Worm (Caenorhabditis elegans) whole organism, L1 larva: ENCODE data around the gene col-96.

Experiments
- C04F5.9 ChIP-seq: sonication (generic microtip); optimal IDR thresholded peaks from 2 replicates; lab custom pipeline; 2016; ENCODE audit warnings: missing genetic modification characterization, missing compliant biosample characterization
- F16B12.6 ChIP-seq: fragments of 150-350 bp; optimal IDR thresholded peaks from 2 replicates; lab custom pipeline; 2014; ENCODE audit warnings: missing biosample characterization, missing genetic modification characterization
- Y116A8C.19 ChIP-seq: sonication (generic microtip); optimal IDR thresholded peaks from 2 replicates; lab custom pipeline; 2016; ENCODE audit warnings: missing compliant biosample characterization, missing genetic modification characterization, borderline replicate concordance
- aly-2 ChIP-seq: fragments of 150-350 bp; optimal IDR thresholded peaks from 2 replicates; lab custom pipeline; 2014; ENCODE audit warnings: missing biosample characterization, missing genetic modification characterization
- ama-1 ChIP-seq: fragments of 150-350 bp; optimal IDR thresholded peaks from 2 replicates; lab custom pipeline; 2014
- ceh-63 ChIP-seq: fragments of 200-800 bp; sonication (Bioruptor generic); optimal IDR thresholded peaks from 2 replicates; lab custom pipeline; 2018; ENCODE audit warnings: mild to moderate bottlenecking, missing genetic modification characterization, missing compliant biosample characterization
- ceh-8 ChIP-seq: fragments of 200-800 bp; sonication (Bioruptor generic); optimal IDR thresholded peaks from 2 replicates; lab custom pipeline; 2018; ENCODE audit warnings: mild to moderate bottlenecking, missing genetic modification characterization, moderate library complexity, missing compliant biosample characterization
- ceh-82 ChIP-seq, 3 experiments: fragments of 150-350 bp in 1 of 3; sonication (generic microtip) in 2 of 3; optimal IDR thresholded peaks; 2 replicates each; lab custom pipeline; 2014 to 2017; ENCODE audit warnings: missing biosample characterization in 3 of 3, missing genetic modification characterization in 3 of 3
- ceh-88 ChIP-seq: fragments of 200-800 bp; sonication (Bioruptor generic); IDR thresholded peaks from 2 replicates; pipeline ENCODE4 v1.3.6; 2022; ENCODE audit warnings: missing genetic modification characterization, missing compliant biosample characterization
- ceh-90 ChIP-seq: sonication (generic microtip); optimal IDR thresholded peaks from 2 replicates; lab custom pipeline; 2016; ENCODE audit warnings: missing genetic modification characterization, missing compliant biosample characterization
- ces-1 ChIP-seq: fragments of 150-350 bp; optimal IDR thresholded peaks from 2 replicates; lab custom pipeline; 2014; ENCODE audit warnings: missing biosample characterization, missing genetic modification reagents, missing genetic modification characterization
- dsc-1 ChIP-seq: sonication (generic microtip); optimal IDR thresholded peaks from 2 replicates; lab custom pipeline; 2016; ENCODE audit warnings: mild to moderate bottlenecking, missing genetic modification characterization, missing compliant biosample characterization
- efl-1 ChIP-seq, 4 experiments: fragments of 150-350 bp; optimal IDR thresholded peaks in 3 of 4; peaks in 1 of 4; 1 replicate in 1 of 4; 2 replicates in 3 of 4; lab custom pipeline; 2014; ENCODE audit warnings: missing biosample characterization in 2 of 4, missing genetic modification characterization in 2 of 4, missing genetic modification reagents in 2 of 4
- efl-3 ChIP-seq: fragments of 200-800 bp; sonication (Bioruptor generic); optimal IDR thresholded peaks from 2 replicates; lab custom pipeline; 2018; ENCODE audit warnings: mild to moderate bottlenecking, missing genetic modification characterization, missing compliant biosample characterization
- egl-27 ChIP-seq, 2 experiments: fragments of 150-350 bp in 1 of 2; sonication (generic microtip); optimal IDR thresholded peaks; 3 replicates each; lab custom pipeline; 2017 to 2018; ENCODE audit warnings: missing biosample characterization in 2 of 2, missing genetic modification characterization in 2 of 2, missing genetic modification reagents in 2 of 2
- ets-5 ChIP-seq: fragments of 200-800 bp; sonication (Bioruptor generic); IDR thresholded peaks from 2 replicates; pipeline ENCODE4 v1.3.6; 2022; ENCODE audit warnings: missing genetic modification characterization, missing compliant biosample characterization
- fkh-4 ChIP-seq: sonication (generic microtip); optimal IDR thresholded peaks from 2 replicates; lab custom pipeline; 2016; ENCODE audit warnings: missing compliant biosample characterization, missing genetic modification characterization, borderline replicate concordance
- fkh-8 ChIP-seq: sonication (generic microtip); optimal IDR thresholded peaks from 2 replicates; lab custom pipeline; 2016; ENCODE audit warnings: mild to moderate bottlenecking, missing genetic modification characterization, missing compliant biosample characterization
- hlh-4 ChIP-seq: sonication (generic microtip); optimal IDR thresholded peaks from 2 replicates; lab custom pipeline; 2016; ENCODE audit warnings: mild to moderate bottlenecking, missing genetic modification characterization, missing compliant biosample characterization
- jun-1 ChIP-seq: fragments of 150-350 bp; optimal IDR thresholded peaks from 2 replicates; lab custom pipeline; 2014; ENCODE audit warnings: missing biosample characterization, missing genetic modification reagents, missing genetic modification characterization
- lin-15B ChIP-seq: fragments of 150-350 bp; sonication (generic microtip); optimal IDR thresholded peaks from 3 replicates; lab custom pipeline; 2014; ENCODE audit warnings: missing biosample characterization, missing genetic modification characterization
- lin-35 ChIP-seq, 2 experiments: fragments of 150-350 bp; optimal IDR thresholded peaks; 2 replicates each; lab custom pipeline; 2014; ENCODE audit warnings: missing biosample characterization in 2 of 2, missing genetic modification characterization in 2 of 2, missing genetic modification reagents in 2 of 2
- lir-3 ChIP-seq: sonication (generic microtip); optimal IDR thresholded peaks from 2 replicates; lab custom pipeline; 2016; ENCODE audit warnings: mild to moderate bottlenecking, missing genetic modification characterization, moderate library complexity, missing compliant biosample characterization; ENCODE audit not compliant: poor library complexity
- lsy-2 ChIP-seq, 2 experiments: fragments of 150-350 bp; optimal IDR thresholded peaks; 2 replicates each; lab custom pipeline; 2014; ENCODE audit warnings: missing biosample characterization in 2 of 2, missing genetic modification characterization in 2 of 2
- mef-2 ChIP-seq: fragments of 150-350 bp; optimal IDR thresholded peaks from 2 replicates; lab custom pipeline; 2014; ENCODE audit warnings: missing biosample characterization, missing genetic modification characterization
- mep-1 ChIP-seq: fragments of 150-350 bp; optimal IDR thresholded peaks from 2 replicates; lab custom pipeline; 2014; ENCODE audit warnings: missing biosample characterization, missing genetic modification characterization
- nhr-12 ChIP-seq: sonication (generic microtip); optimal IDR thresholded peaks from 2 replicates; lab custom pipeline; 2017; ENCODE audit warnings: missing biosample characterization, missing genetic modification characterization
- nhr-71 ChIP-seq: sonication (generic microtip); optimal IDR thresholded peaks from 2 replicates; lab custom pipeline; 2016; ENCODE audit warnings: mild to moderate bottlenecking, missing genetic modification characterization, moderate library complexity, missing compliant biosample characterization
- nhr-76 ChIP-seq: sonication (generic microtip); optimal IDR thresholded peaks from 2 replicates; lab custom pipeline; 2017; ENCODE audit warnings: missing biosample characterization, missing genetic modification characterization
- nhr-77 ChIP-seq: fragments of 150-350 bp; optimal IDR thresholded peaks from 2 replicates; lab custom pipeline; 2014; ENCODE audit warnings: missing biosample characterization, missing genetic modification characterization
- nhr-84 ChIP-seq: sonication (generic microtip); optimal IDR thresholded peaks from 2 replicates; lab custom pipeline; 2017; ENCODE audit warnings: missing biosample characterization, missing genetic modification characterization
- nhr-90 ChIP-seq: sonication (generic microtip); optimal IDR thresholded peaks from 2 replicates; lab custom pipeline; 2016; ENCODE audit warnings: mild to moderate bottlenecking, missing genetic modification characterization, missing compliant biosample characterization; ENCODE audit not compliant: poor library complexity
- pag-3 ChIP-seq: sonication (generic microtip); optimal IDR thresholded peaks from 2 replicates; lab custom pipeline; 2017; ENCODE audit warnings: missing genetic modification characterization, mild to moderate bottlenecking, missing compliant biosample characterization, antibody characterized with exemption, borderline replicate concordance; ENCODE audit not compliant: insufficient read depth
- pqm-1 ChIP-seq: sonication (generic microtip); optimal IDR thresholded peaks from 3 replicates; lab custom pipeline; 2017; ENCODE audit warnings: missing biosample characterization, missing genetic modification characterization
- rnt-1 ChIP-seq: sonication (generic microtip); optimal IDR thresholded peaks from 2 replicates; lab custom pipeline; 2016; ENCODE audit warnings: mild to moderate bottlenecking, missing genetic modification characterization, moderate library complexity, missing compliant biosample characterization
- skn-1 ChIP-seq: fragments of 150-350 bp; optimal IDR thresholded peaks from 2 replicates; lab custom pipeline; 2014; ENCODE audit warnings: missing biosample characterization, missing genetic modification characterization
- snu-23 ChIP-seq: sonication (generic microtip); optimal IDR thresholded peaks from 2 replicates; lab custom pipeline; 2016; ENCODE audit warnings: missing genetic modification characterization, missing compliant biosample characterization
- sox-4 ChIP-seq: sonication (generic microtip); optimal IDR thresholded peaks from 2 replicates; lab custom pipeline; 2016; ENCODE audit warnings: missing genetic modification characterization, missing compliant biosample characterization
- sup-37 ChIP-seq: fragments of 200-800 bp; sonication (Bioruptor generic); optimal IDR thresholded peaks from 2 replicates; lab custom pipeline; 2018; ENCODE audit warnings: mild to moderate bottlenecking, missing genetic modification characterization, missing compliant biosample characterization
- swsn-7 ChIP-seq: sonication (generic microtip); optimal IDR thresholded peaks from 2 replicates; lab custom pipeline; 2016; ENCODE audit warnings: missing genetic modification characterization, missing compliant biosample characterization
- tbx-2 ChIP-seq: sonication (generic microtip); optimal IDR thresholded peaks from 2 replicates; lab custom pipeline; 2016; ENCODE audit warnings: missing genetic modification characterization, missing compliant biosample characterization
- tlp-1 ChIP-seq: fragments of 150-350 bp; optimal IDR thresholded peaks from 2 replicates; lab custom pipeline; 2014; ENCODE audit warnings: missing biosample characterization, missing genetic modification characterization
- unc-130 ChIP-seq: fragments of 150-350 bp; optimal IDR thresholded peaks from 2 replicates; lab custom pipeline; 2017; ENCODE audit warnings: missing biosample characterization, missing genetic modification characterization, inconsistent platforms
- unc-62 ChIP-seq: fragments of 150-350 bp; optimal IDR thresholded peaks from 2 replicates; lab custom pipeline; 2014; ENCODE audit warnings: missing biosample characterization, missing genetic modification reagents, missing genetic modification characterization
- unc-86 ChIP-seq: sonication (generic microtip); optimal IDR thresholded peaks from 2 replicates; lab custom pipeline; 2016; ENCODE audit warnings: missing genetic modification characterization, missing compliant biosample characterization
- unc-98 ChIP-seq: fragments of 200-800 bp; sonication (Bioruptor generic); IDR thresholded peaks from 2 replicates; pipeline ENCODE4 v1.3.6; 2022; ENCODE audit warnings: missing genetic modification characterization, missing compliant biosample characterization
- vab-15 ChIP-seq: sonication (generic microtip); optimal IDR thresholded peaks from 2 replicates; lab custom pipeline; 2017; ENCODE audit warnings: missing genotype, mild to moderate bottlenecking, missing genetic modification characterization, missing compliant biosample characterization
- xbp-1 ChIP-seq: sonication (generic microtip); optimal IDR thresholded peaks from 2 replicates; lab custom pipeline; 2016; ENCODE audit warnings: missing genetic modification characterization, missing compliant biosample characterization
- zag-1 ChIP-seq: fragments of 150-350 bp; optimal IDR thresholded peaks from 2 replicates; lab custom pipeline; 2014; ENCODE audit warnings: missing biosample characterization, missing genetic modification characterization
- zip-4 ChIP-seq: fragments of 200-800 bp; sonication (Bioruptor generic); optimal IDR thresholded peaks from 2 replicates; lab custom pipeline; 2018; ENCODE audit warnings: mild to moderate bottlenecking, missing genetic modification characterization, moderate library complexity, missing compliant biosample characterization
- ztf-4 ChIP-seq: fragments of 150-350 bp; optimal IDR thresholded peaks from 2 replicates; lab custom pipeline; 2014; ENCODE audit warnings: missing biosample characterization, missing genetic modification characterization

col-96 gene

ce11 chrIII:11721405-11721804 lies 14.8 kb upstream of the col-96 start, which contains the start of gene Y41C4A.32:
Gene Y41C4A.32 (plus strand): TSS chrIII:11721706.
- TF ChIP-seq C04F5.9 (tag; lab: Kevin White, UChicago), result no peak
- TF ChIP-seq efl-1 (optimal IDR thresholded peaks at IDR 0.05; lab: Kevin White, UChicago), result no peak
- TF ChIP-seq efl-1 (GFP tag; optimal IDR thresholded peaks at IDR 0.05 in 1 of 2; lab: Kevin White, UChicago), result peak; percentile 20 to 91
- peak; percentile 33 for TF ChIP-seq skn-1

DNA sequence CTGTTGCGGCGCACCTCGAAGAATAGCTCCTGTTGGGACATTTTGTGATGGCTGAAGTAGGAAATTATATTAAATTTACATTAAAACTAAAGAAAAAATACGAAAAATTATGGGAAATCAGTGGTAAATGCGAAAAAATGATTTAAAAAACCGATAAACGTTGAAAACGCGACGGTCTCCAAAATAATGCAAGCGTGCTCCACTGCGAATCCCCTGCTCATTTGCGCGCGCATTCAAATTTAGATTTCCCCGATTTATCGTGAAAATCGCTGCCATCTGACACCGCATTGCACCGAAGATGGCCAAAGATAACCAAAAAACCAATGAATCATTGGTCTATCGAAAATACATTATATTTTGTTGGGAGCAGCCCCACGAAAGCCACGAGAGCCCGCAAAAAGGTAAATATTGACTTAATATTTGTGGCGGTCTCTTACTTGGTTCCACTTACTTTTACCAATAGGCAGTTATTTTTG lies 12.9 kb upstream of the col-96 start, which contains the start of the genes elb-1 and Y41C4A.11:
elb-1 (minus strand) TSS at position 51 of the 476 bp plus-strand sequence.
Y41C4A.11 (plus strand) TSS at position 461 of the 476 bp plus-strand sequence.
- TF ChIP-seq F16B12.6 (tag; lab: Kevin White, UChicago) (peak; percentile 70), rnt-1 (tag; lab: Kevin White, UChicago) (no peak), unc-62 (no peak), xbp-1 (tag; lab: Kevin White, UChicago) (peak; percentile 76), pag-3 (no peak), efl-3 (GFP tag; lab: Kevin White, UChicago) (no peak), ceh-82 (tag; optimal IDR thresholded peaks at IDR 0.05; lab: Kevin White, UChicago) (peak; percentile 27 to 86 (median 59)), ztf-4 (tag; lab: Kevin White, UChicago) (no peak), Y116A8C.19 (no peak), lir-3 (tag; lab: Kevin White, UChicago) (no peak), ceh-88 (GFP tag; lab: Robert Waterston, UW) (no peak), ceh-63 (GFP tag; lab: Kevin White, UChicago) (no peak), lsy-2 (tag; optimal IDR thresholded peaks at IDR 0.05; lab: Kevin White, UChicago) (peak; percentile 74 to 84), mep-1 (peak; percentile 62), nhr-76 (tag; lab: Kevin White, UChicago) (no peak), swsn-7 (tag; lab: Kevin White, UChicago) (peak; percentile 73), unc-98 (GFP tag; lab: Robert Waterston, UW) (no peak), nhr-84 (tag; lab: Kevin White, UChicago) (no peak), nhr-71 (tag; lab: Kevin White, UChicago) (peak; percentile 86), mef-2 (tag; lab: Kevin White, UChicago) (no peak), snu-23 (GFP tag; lab: Kevin White, UChicago) (peak; percentile 77), jun-1 (peak; percentile 74), ama-1 (lab: Kevin White, UChicago) (no peak), sox-4 (tag; lab: Kevin White, UChicago) (no peak), tbx-2 (tag; lab: Kevin White, UChicago) (peak; percentile 84), ceh-8 (GFP tag; lab: Kevin White, UChicago) (peak; percentile 29), egl-27 (tag; optimal IDR thresholded peaks at IDR 0.05; lab: Kevin White, UChicago) (no peak), fkh-8 (peak; percentile 63), lin-35 (GFP tag; optimal IDR thresholded peaks at IDR 0.05; lab: Kevin White, UChicago) (peak; percentile 99), dsc-1 (tag; lab: Kevin White, UChicago) (peak; percentile 71), zip-4 (GFP tag; lab: Kevin White, UChicago) (no peak), ces-1 (GFP tag; lab: Kevin White, UChicago) (no peak), ets-5 (no peak), tlp-1 (tag; lab: Kevin White, UChicago) (no peak), unc-130 (tag; lab: Kevin White, UChicago) (peak; percentile 53), pqm-1 (tag; lab: Kevin White, UChicago) (no peak), nhr-90 (tag; lab: Kevin White, UChicago) (peak; percentile 79), unc-86 (tag; lab: Kevin White, UChicago) (peak; percentile 60), sup-37 (no peak), nhr-77 (peak; percentile 92), zag-1 (tag; lab: Kevin White, UChicago) (no peak), ceh-90 (tag; lab: Kevin White, UChicago) (no peak), hlh-4 (tag; lab: Kevin White, UChicago) (no peak), lin-15B (tag; lab: Kevin White, UChicago) (peak; percentile 65), nhr-12 (tag; lab: Kevin White, UChicago) (no peak), aly-2 (tag; lab: Kevin White, UChicago) (peak; percentile 1), vab-15 (tag; lab: Kevin White, UChicago) (no peak), fkh-4 (tag; lab: Kevin White, UChicago) (no peak)
